Worm (Caenorhabditis elegans) whole organism, mixed stage, embryonic: Measurements from ENCODE around the gene C30H6.9.

ENCODE experiments used
- elt-3 ChIP-seq: fragments of 150-350 bp; optimal IDR thresholded peaks from 2 replicates; lab custom pipeline; 2014; ENCODE audit warnings: missing biosample characterization, missing genetic modification characterization
- lin-13 ChIP-seq: fragments of 150-350 bp; optimal IDR thresholded peaks from 2 replicates; lab custom pipeline; 2014; ENCODE audit warnings: missing biosample characterization, missing genetic modification characterization
- nhr-237 ChIP-seq: fragments of 150-350 bp; optimal IDR thresholded peaks from 2 replicates; lab custom pipeline; 2014; ENCODE audit warnings: missing biosample characterization, missing genetic modification characterization
- pha-4 ChIP-seq: fragments of 150-350 bp; optimal IDR thresholded peaks from 2 replicates; lab custom pipeline; 2018; ENCODE audit warnings: missing biosample characterization, missing genetic modification reagents, missing genetic modification characterization
- snpc-4 ChIP-seq: fragments of 150-350 bp; optimal IDR thresholded peaks from 2 replicates; lab custom pipeline; 2014; ENCODE audit warnings: missing biosample characterization, missing genetic modification characterization
- sptf-1 ChIP-seq: sonication (generic microtip); optimal IDR thresholded peaks from 2 replicates; lab custom pipeline; 2017; ENCODE audit warnings: mild to moderate bottlenecking, missing genetic modification characterization, moderate library complexity, missing compliant biosample characterization
- unc-62 ChIP-seq: fragments of 150-350 bp; optimal IDR thresholded peaks from 2 replicates; lab custom pipeline; 2014; ENCODE audit warnings: missing biosample characterization, missing genetic modification reagents, missing genetic modification characterization
- ztf-11 ChIP-seq: fragments of 150-350 bp; optimal IDR thresholded peaks from 2 replicates; lab custom pipeline; 2014; ENCODE audit warnings: missing biosample characterization, missing genetic modification characterization

ce11 chrIV:17407491-17407890, 27.5 kb upstream of the C30H6.9 start, which contains the start of gene T02D1.9:
- TF ChIP-seq nhr-237 (tag; lab: Kevin White, UChicago) (no peak), elt-3 (tag; lab: Kevin White, UChicago) (no peak), lin-13 (no peak), ztf-11 (tag; lab: Kevin White, UChicago) (no peak), sptf-1 (no peak), pha-4 (tag; lab: Kevin White, UChicago) (no peak), unc-62 (GFP tag; lab: Kevin White, UChicago) (no peak), snpc-4 (tag; lab: Kevin White, UChicago) (no peak)
